Fruit fly (Drosophila melanogaster) whole organism, embryonic: Measurements from ENCODE around the gene PIG-Q.

Experiments used
- Asciz ChIP-seq: fragments of 200-800 bp; sonication (Bioruptor generic); optimal IDR thresholded peaks from 2 replicates; lab custom pipeline; 2017; ENCODE audit warnings: missing biosample characterization, mild to moderate bottlenecking, missing genetic modification characterization, missing genetic modification reagents
- CG10565 ChIP-seq: fragments of 200-800 bp; sonication (Bioruptor generic); optimal IDR thresholded peaks from 3 replicates; lab custom pipeline; 2016; ENCODE audit warnings: missing biosample characterization, mild to moderate bottlenecking, missing genetic modification characterization
- CG12071 ChIP-seq: fragments of 200-800 bp; sonication (Bioruptor generic); optimal IDR thresholded peaks from 3 replicates; lab custom pipeline; 2018; ENCODE audit warnings: missing biosample characterization, mild to moderate bottlenecking, missing genetic modification characterization
- CG12299 ChIP-seq: fragments of 200-800 bp; sonication (Bioruptor generic); optimal IDR thresholded peaks from 2 replicates; lab custom pipeline; 2018; ENCODE audit warnings: missing biosample characterization, mild to moderate bottlenecking, missing genetic modification characterization
- CG12391 ChIP-seq: fragments of 200-800 bp; sonication (Bioruptor generic); optimal IDR thresholded peaks from 3 replicates; lab custom pipeline; 2018; ENCODE audit warnings: missing biosample characterization, mild to moderate bottlenecking, missing genetic modification characterization, moderate library complexity
- CG12659 ChIP-seq: fragments of 200-800 bp; sonication (Bioruptor generic); optimal IDR thresholded peaks from 3 replicates; lab custom pipeline; 2017; ENCODE audit warnings: mild to moderate bottlenecking, missing biosample characterization, missing genetic modification reagents, missing genetic modification characterization
- CG13123 ChIP-seq: fragments of 200-800 bp; sonication (Bioruptor generic); optimal IDR thresholded peaks from 2 replicates; lab custom pipeline; 2016; ENCODE audit warnings: missing biosample characterization, missing genetic modification characterization
- CG14965 ChIP-seq: fragments of 200-800 bp; sonication (Bioruptor generic); optimal IDR thresholded peaks from 2 replicates; lab custom pipeline; 2016; ENCODE audit warnings: missing biosample characterization, missing genetic modification characterization, borderline replicate concordance
- CG1529 ChIP-seq: fragments of 200-800 bp; sonication (Bioruptor generic); optimal IDR thresholded peaks from 3 replicates; lab custom pipeline; 2018; ENCODE audit warnings: missing biosample characterization, missing genetic modification characterization
- CG17328 ChIP-seq: fragments of 200-800 bp; sonication (Bioruptor generic); IDR thresholded peaks from 2 replicates; pipeline ENCODE4 v1.3.6; 2022; ENCODE audit warnings: missing biosample characterization, missing genetic modification characterization
- CG2129 ChIP-seq: fragments of 200-800 bp; sonication (Bioruptor generic); IDR thresholded peaks from 2 replicates; pipeline ENCODE4 v1.3.6; 2022; ENCODE audit warnings: missing biosample characterization, missing genetic modification characterization; ENCODE audit not compliant: partially characterized antibody
- CG31388 ChIP-seq: fragments of 200-800 bp; sonication (Bioruptor generic); optimal IDR thresholded peaks from 2 replicates; lab custom pipeline; 2016; ENCODE audit warnings: missing biosample characterization, missing genetic modification characterization
- CG3163 ChIP-seq: fragments of 200-800 bp; sonication (Bioruptor generic); optimal IDR thresholded peaks from 3 replicates; lab custom pipeline; 2016; ENCODE audit warnings: missing biosample characterization, missing genetic modification characterization
- CG3847 ChIP-seq: fragments of 200-800 bp; sonication (Bioruptor generic); IDR thresholded peaks from 2 replicates; pipeline ENCODE4 v1.3.6; 2022; ENCODE audit warnings: missing biosample characterization, missing genetic modification characterization
- CG42726 ChIP-seq: fragments of 200-800 bp; sonication (Bioruptor generic); IDR thresholded peaks from 2 replicates; pipeline ENCODE4 v1.3.6; 2022; ENCODE audit warnings: missing biosample characterization, missing genetic modification characterization; ENCODE audit not compliant: partially characterized antibody
- CG6654 ChIP-seq: fragments of 200-800 bp; sonication (Bioruptor generic); optimal IDR thresholded peaks from 2 replicates; lab custom pipeline; 2017; ENCODE audit warnings: missing biosample characterization, mild to moderate bottlenecking, missing genetic modification characterization
- CG6813 ChIP-seq: fragments of 200-800 bp; sonication (Bioruptor generic); optimal IDR thresholded peaks from 2 replicates; lab custom pipeline; 2017; ENCODE audit warnings: missing biosample characterization, missing genetic modification characterization, mild to moderate bottlenecking, moderate library complexity, missing genetic modification reagents
- CG8281 ChIP-seq: fragments of 200-800 bp; sonication (Bioruptor generic); optimal IDR thresholded peaks from 2 replicates; lab custom pipeline; 2018; ENCODE audit warnings: missing biosample characterization, mild to moderate bottlenecking, missing genetic modification characterization, moderate library complexity
- CG9215 ChIP-seq: fragments of 200-800 bp; sonication (Bioruptor generic); IDR thresholded peaks from 2 replicates; pipeline ENCODE4 v1.3.6; 2022; ENCODE audit warnings: missing biosample characterization, missing genetic modification characterization
- Chrac-16 ChIP-seq: fragments of 200-800 bp; sonication (Bioruptor generic); optimal IDR thresholded peaks from 3 replicates; lab custom pipeline; 2016; ENCODE audit warnings: missing biosample characterization, missing genetic modification characterization
- CkIIα-i1 ChIP-seq: fragments of 200-800 bp; sonication (Bioruptor generic); IDR thresholded peaks from 2 replicates; pipeline ENCODE4 v1.3.6; 2022; ENCODE audit warnings: missing biosample characterization, missing genetic modification characterization
- D19A ChIP-seq: fragments of 200-800 bp; optimal IDR thresholded peaks from 3 replicates; lab custom pipeline; 2019; ENCODE audit warnings: missing biosample characterization, mild to moderate bottlenecking, missing genetic modification characterization, moderate library complexity
- Drgx ChIP-seq: fragments of 200-800 bp; sonication (Bioruptor generic); IDR thresholded peaks from 2 replicates; pipeline ENCODE4 v1.3.6; 2022; ENCODE audit warnings: missing biosample characterization, missing genetic modification characterization
- E2f2 ChIP-seq: fragments of 200-800 bp; sonication (Bioruptor generic); IDR thresholded peaks from 2 replicates; pipeline ENCODE4 v1.3.6; 2022; ENCODE audit warnings: missing biosample characterization, missing genetic modification characterization
- Ets97D ChIP-seq: fragments of 200-800 bp; sonication (Bioruptor generic); optimal IDR thresholded peaks from 3 replicates; lab custom pipeline; 2016; ENCODE audit warnings: missing biosample characterization, missing genetic modification characterization
- Fer2 ChIP-seq: fragments of 200-800 bp; sonication (Bioruptor generic); optimal IDR thresholded peaks from 2 replicates; lab custom pipeline; 2018; ENCODE audit warnings: missing biosample characterization, mild to moderate bottlenecking, missing genetic modification characterization, moderate library complexity
- Lim3 ChIP-seq: fragments of 200-800 bp; sonication (Bioruptor generic); IDR thresholded peaks from 2 replicates; pipeline ENCODE4 v1.3.6; 2022; ENCODE audit warnings: missing biosample characterization, missing genetic modification characterization
- Med ChIP-seq: fragments of 200-800 bp; sonication (Bioruptor generic); peaks from one replicate; lab custom pipeline; 2016; ENCODE audit warnings: missing biosample characterization, missing genetic modification characterization, mild to moderate bottlenecking, inconsistent platforms, moderate library complexity
- NFAT ChIP-seq: fragments of 200-800 bp; sonication (Bioruptor generic); IDR thresholded peaks from 2 replicates; pipeline ENCODE4 v1.3.6; 2022; ENCODE audit warnings: missing biosample characterization, missing genetic modification characterization
- Rx ChIP-seq: fragments of 200-800 bp; sonication (Bioruptor generic); IDR thresholded peaks from 2 replicates; pipeline ENCODE4 v1.3.6; 2022; ENCODE audit warnings: missing biosample characterization, missing genetic modification characterization
- Sin3A ChIP-seq: fragments of >200 bp; optimal IDR thresholded peaks from 2 replicates; lab custom pipeline; 2018
- Sox100B ChIP-seq: fragments of 200-800 bp; sonication (Bioruptor generic); optimal IDR thresholded peaks from 3 replicates; lab custom pipeline; 2018; ENCODE audit warnings: missing biosample characterization, mild to moderate bottlenecking, missing genetic modification characterization
- Sry-β ChIP-seq: fragments of 200-800 bp; sonication (Bioruptor generic); optimal IDR thresholded peaks from 2 replicates; lab custom pipeline; 2018; ENCODE audit warnings: missing biosample characterization, mild to moderate bottlenecking, missing genetic modification characterization, moderate library complexity
- az2 ChIP-seq: fragments of 200-800 bp; sonication (Bioruptor generic); optimal IDR thresholded peaks from 3 replicates; lab custom pipeline; 2016; ENCODE audit warnings: missing biosample characterization, missing genetic modification characterization
- bbx ChIP-seq: fragments of 200-800 bp; sonication (Bioruptor generic); IDR thresholded peaks from 2 replicates; pipeline ENCODE4 v1.3.6; 2022; ENCODE audit warnings: missing biosample characterization, missing genetic modification characterization; ENCODE audit not compliant: partially characterized antibody
- btn ChIP-seq: fragments of 200-800 bp; sonication (Bioruptor generic); optimal IDR thresholded peaks from 2 replicates; lab custom pipeline; 2016; ENCODE audit warnings: missing biosample characterization, missing genetic modification characterization
- da ChIP-seq: fragments of 200-800 bp; sonication (Bioruptor generic); optimal IDR thresholded peaks from 2 replicates; lab custom pipeline; 2016; ENCODE audit warnings: missing biosample characterization, missing genetic modification characterization
- dan ChIP-seq: fragments of 200-800 bp; sonication (Bioruptor generic); IDR thresholded peaks from 2 replicates; pipeline ENCODE4 v1.3.6; 2022; ENCODE audit warnings: missing biosample characterization, missing genetic modification characterization
- dmrt99B ChIP-seq: fragments of 200-800 bp; sonication (Bioruptor generic); optimal IDR thresholded peaks from 2 replicates; lab custom pipeline; 2018; ENCODE audit warnings: missing biosample characterization, mild to moderate bottlenecking, missing genetic modification characterization, moderate library complexity
- dpn ChIP-seq, 2 experiments: fragments of 200-800 bp; sonication (Bioruptor generic); optimal IDR thresholded peaks; 3 replicates each; lab custom pipeline; 2016; ENCODE audit warnings: missing biosample characterization in 2 of 2, missing genetic modification characterization in 2 of 2
- fd96Cb ChIP-seq: fragments of 200-800 bp; sonication (Bioruptor generic); optimal IDR thresholded peaks from 2 replicates; lab custom pipeline; 2018; ENCODE audit warnings: missing biosample characterization, mild to moderate bottlenecking, missing genetic modification characterization, moderate library complexity
- gro ChIP-seq: fragments of 200-800 bp; sonication (Bioruptor generic); optimal IDR thresholded peaks from 2 replicates; lab custom pipeline; 2016; ENCODE audit warnings: missing biosample characterization, missing genetic modification characterization
- gsb ChIP-seq: fragments of 200-800 bp; sonication (Bioruptor generic); IDR thresholded peaks from 2 replicates; pipeline ENCODE4 v1.3.6; 2022; ENCODE audit warnings: missing biosample characterization, missing genetic modification characterization
- hb ChIP-seq: fragments of 200-800 bp; sonication (Bioruptor generic); IDR thresholded peaks from 3 replicates; pipeline ENCODE4 v1.3.6; 2022; ENCODE audit warnings: missing biosample characterization, missing genetic modification characterization; ENCODE audit not compliant: partially characterized antibody
- inv ChIP-seq: fragments of 200-800 bp; sonication (Bioruptor generic); IDR thresholded peaks from 2 replicates; pipeline ENCODE4 v1.3.6; 2022; ENCODE audit warnings: missing biosample characterization, missing genetic modification characterization; ENCODE audit not compliant: partially characterized antibody
- klu ChIP-seq: fragments of 200-800 bp; sonication (Bioruptor generic); IDR thresholded peaks from 2 replicates; pipeline ENCODE4 v1.3.6; 2022; ENCODE audit warnings: missing biosample characterization, missing genetic modification characterization
- ranshi ChIP-seq: fragments of 200-800 bp; sonication (Bioruptor generic); IDR thresholded peaks from 2 replicates; pipeline ENCODE4 v1.3.6; 2022; ENCODE audit warnings: missing biosample characterization, missing genetic modification characterization
- trem ChIP-seq: fragments of 200-800 bp; optimal IDR thresholded peaks from 3 replicates; lab custom pipeline; 2019; ENCODE audit warnings: missing biosample characterization, mild to moderate bottlenecking, missing genetic modification characterization, moderate library complexity
- ttk ChIP-seq: fragments of 200-800 bp; sonication (Bioruptor generic); IDR thresholded peaks from 2 replicates; pipeline ENCODE4 v2.1.2; 2022; ENCODE audit warnings: missing biosample characterization, missing genetic modification characterization
- usp ChIP-seq: fragments of >200 bp; optimal IDR thresholded peaks from 2 replicates; lab custom pipeline; 2017; ENCODE audit warnings: missing biosample characterization, missing genetic modification characterization

Gene PIG-Q

DNA sequence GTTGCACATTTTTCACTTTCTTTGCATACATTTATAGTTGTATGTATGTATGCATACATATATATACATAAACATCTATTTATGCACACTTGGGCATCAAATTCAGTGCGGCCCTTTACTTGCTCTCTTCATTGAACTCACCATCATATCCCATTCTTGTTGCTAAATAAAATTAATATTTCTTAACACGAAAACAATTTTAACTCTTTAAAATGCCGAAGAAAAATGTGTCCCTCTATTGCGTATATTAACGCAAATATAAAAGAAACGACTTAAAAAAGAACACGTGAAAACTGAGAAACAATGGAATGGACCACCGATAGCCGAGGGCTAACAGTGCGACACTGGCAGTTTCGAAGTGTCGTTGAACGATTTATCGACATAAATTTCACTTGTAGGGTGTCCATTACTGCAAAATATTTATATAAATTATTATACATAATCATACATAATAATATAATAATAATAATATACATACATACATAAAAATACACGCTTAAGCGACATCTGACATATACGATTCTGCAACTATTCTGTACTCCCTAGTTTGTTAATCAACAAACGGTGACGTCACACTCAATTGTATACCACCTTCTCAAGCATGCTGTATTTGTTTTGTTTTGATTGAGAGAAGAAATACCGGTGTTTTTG, at the start of gene PIG-Q, which contains the start of gene U2af50 (continued):
- peak; percentile 83 for TF ChIP-seq CG1529 (GFP tag; lab: Kevin White, UChicago)
- TF ChIP-seq CG17328 (GFP tag; lab: Robert Waterston, UW) = peak; percentile 94
- TF ChIP-seq ttk (GFP tag; lab: Robert Waterston, UW) = no peak; the same call in 1 of the 2 replicates
- peak; percentile 87 for TF ChIP-seq CG12299 (tag; lab: Kevin White, UChicago)
- TF ChIP-seq CG12391 (tag; lab: Kevin White, UChicago) = peak; percentile 96
- no peak; the same call in 1 of the 2 replicates for TF ChIP-seq Rx (GFP tag; lab: Robert Waterston, UW)
- no peak for TF ChIP-seq hb (GFP tag; lab: Robert Waterston, UW)
- no peak; the same call in 1 of the 2 replicates for TF ChIP-seq CG9215 (GFP tag; lab: Robert Waterston, UW)
- peak; percentile 93 for TF ChIP-seq dmrt99B
- peak; percentile 93 for TF ChIP-seq CG3847 (GFP tag; lab: Robert Waterston, UW)
- TF ChIP-seq Med (GFP tag; lab: Kevin White, UChicago) = peak; percentile 90
- no peak for TF ChIP-seq bbx (GFP tag; lab: Robert Waterston, UW)
- no peak for TF ChIP-seq CG12071 (GFP tag; lab: Kevin White, UChicago)
- peak; percentile 95 for TF ChIP-seq CG12659
- TF ChIP-seq CG10565 (GFP tag; lab: Kevin White, UChicago) = peak; percentile 47
- TF ChIP-seq dan (GFP tag; lab: Robert Waterston, UW) = no peak
- TF ChIP-seq da (GFP tag; lab: Kevin White, UChicago) = no peak
- TF ChIP-seq gsb (GFP tag; lab: Robert Waterston, UW) = peak; percentile 82; the same call in 1 of the 2 replicates
- TF ChIP-seq klu (GFP tag; lab: Robert Waterston, UW) = no peak
- TF ChIP-seq D19A (tag; lab: Kevin White, UChicago) = peak; percentile 87
- peak; percentile 79 for TF ChIP-seq CG6654 (GFP tag; lab: Kevin White, UChicago)
- peak; percentile 59 to 91 for TF ChIP-seq dpn (GFP tag; optimal IDR thresholded peaks at IDR 0.05; lab: Kevin White, UChicago)
- peak; percentile 71 for TF ChIP-seq E2f2 (GFP tag; lab: Robert Waterston, UW)
- TF ChIP-seq Sin3A (lab: Kevin White, UChicago) = no peak
- TF ChIP-seq Drgx (GFP tag; lab: Robert Waterston, UW) = peak; percentile 87
- TF ChIP-seq gro = no peak
- peak; percentile 76 for TF ChIP-seq CG31388 (GFP tag; lab: Kevin White, UChicago)
- no peak for TF ChIP-seq CG42726 (GFP tag; lab: Robert Waterston, UW)
- peak; percentile 85 for TF ChIP-seq CG13123 (GFP tag; lab: Kevin White, UChicago)
- no peak for TF ChIP-seq CG14965
- TF ChIP-seq Fer2 (tag; lab: Kevin White, UChicago) = peak; percentile 78
- no peak for TF ChIP-seq CkIIα-i1 (GFP tag; lab: Robert Waterston, UW)
- TF ChIP-seq Sox100B (GFP tag; lab: Kevin White, UChicago) = peak; percentile 90
- peak; percentile 66 for TF ChIP-seq Sry-β (GFP tag; lab: Kevin White, UChicago)
- peak; percentile 87 for TF ChIP-seq CG8281 (tag; lab: Kevin White, UChicago)
- TF ChIP-seq Ets97D (GFP tag; lab: Kevin White, UChicago) = peak; percentile 33
- TF ChIP-seq usp (GFP tag; lab: Kevin White, UChicago) = no peak
- peak; percentile 89 for TF ChIP-seq ranshi (GFP tag; lab: Robert Waterston, UW)
- TF ChIP-seq CG6813 (GFP tag; lab: Kevin White, UChicago) = no peak
- peak; percentile 32 for TF ChIP-seq CG3163 (GFP tag; lab: Kevin White, UChicago)
- peak; percentile 94 for TF ChIP-seq trem (tag; lab: Kevin White, UChicago)
- no peak for TF ChIP-seq NFAT (GFP tag; lab: Robert Waterston, UW)
- TF ChIP-seq btn (GFP tag; lab: Kevin White, UChicago) = no peak
- peak; percentile 92 for TF ChIP-seq az2 (GFP tag; lab: Kevin White, UChicago)
- TF ChIP-seq CG2129 (GFP tag; lab: Robert Waterston, UW) = no peak
- peak; percentile 95 for TF ChIP-seq fd96Cb (tag; lab: Kevin White, UChicago)
- TF ChIP-seq Chrac-16 = peak; percentile 89
- peak; percentile 90 for TF ChIP-seq Asciz
- peak; percentile 47; the same call in 1 of the 2 replicates for TF ChIP-seq inv (GFP tag; lab: Robert Waterston, UW)
- TF ChIP-seq Lim3 = no peak; the same call in 1 of the 2 replicates
